Worm (Caenorhabditis elegans) whole organism, L2 larva: Measurements from ENCODE around the gene T03F6.10.
"Not testable (repeated sequence)": the region's sequence is repeated elsewhere in the genome, so short reads cannot be mapped to it uniquely, and the experiment has no call there.

Source experiments
- F13H6.1 ChIP-seq: sonication (generic microtip); optimal IDR thresholded peaks from 2 replicates; lab custom pipeline; 2016; ENCODE audit warnings: missing genetic modification characterization, missing compliant biosample characterization
- R02D3.7 ChIP-seq: fragments of 150-350 bp; optimal IDR thresholded peaks from 2 replicates; lab custom pipeline; 2014; ENCODE audit warnings: missing biosample characterization, missing genetic modification characterization
- Y55F3AM.14 ChIP-seq: fragments of 200-800 bp; sonication (Bioruptor generic); optimal IDR thresholded peaks from 2 replicates; lab custom pipeline; 2018; ENCODE audit warnings: mild to moderate bottlenecking, missing genetic modification characterization, missing compliant biosample characterization
- ZK546.5 ChIP-seq: sonication (generic microtip); optimal IDR thresholded peaks from 2 replicates; lab custom pipeline; 2017; ENCODE audit warnings: missing biosample characterization, missing genetic modification characterization
- blmp-1 ChIP-seq: sonication (generic microtip); optimal IDR thresholded peaks from 2 replicates; lab custom pipeline; 2017; ENCODE audit warnings: missing genetic modification characterization, mild to moderate bottlenecking, missing compliant biosample characterization, antibody characterized with exemption, moderate library complexity; ENCODE audit not compliant: insufficient read depth
- ceh-16 ChIP-seq: fragments of 150-350 bp; optimal IDR thresholded peaks from 2 replicates; lab custom pipeline; 2014; ENCODE audit warnings: missing biosample characterization, missing genetic modification characterization
- ceh-82 ChIP-seq: fragments of 150-350 bp; optimal IDR thresholded peaks from 2 replicates; lab custom pipeline; 2014; ENCODE audit warnings: missing biosample characterization, missing genetic modification characterization
- dmd-4 ChIP-seq: sonication (generic microtip); optimal IDR thresholded peaks from 2 replicates; lab custom pipeline; 2017; ENCODE audit warnings: missing biosample characterization, missing genetic modification characterization
- elt-3 ChIP-seq: sonication (generic microtip); optimal IDR thresholded peaks from 2 replicates; lab custom pipeline; 2017; ENCODE audit warnings: missing biosample characterization, missing genetic modification characterization
- fos-1 ChIP-seq: fragments of 150-350 bp; optimal IDR thresholded peaks from 2 replicates; lab custom pipeline; 2014; ENCODE audit warnings: missing biosample characterization, missing genetic modification characterization
- gmeb-1 ChIP-seq: fragments of 150-350 bp; optimal IDR thresholded peaks from 2 replicates; lab custom pipeline; 2014; ENCODE audit warnings: missing biosample characterization, missing genetic modification characterization
- lsy-2 ChIP-seq, 2 experiments: fragments of 150-350 bp in 1 of 2; sonication (generic microtip) in 1 of 2; optimal IDR thresholded peaks; 2 replicates each; lab custom pipeline; 2014 to 2017; ENCODE audit warnings: missing biosample characterization in 2 of 2, missing genetic modification characterization in 2 of 2
- mbf-1 ChIP-seq: sonication (generic microtip); optimal IDR thresholded peaks from 2 replicates; lab custom pipeline; 2017; ENCODE audit warnings: missing biosample characterization, missing genetic modification characterization
- mdl-1 ChIP-seq, 2 experiments: fragments of 150-350 bp in 1 of 2; sonication (generic microtip) in 1 of 2; optimal IDR thresholded peaks; 2 replicates each; lab custom pipeline; 2017; ENCODE audit warnings: missing biosample characterization in 2 of 2, missing genetic modification characterization in 2 of 2
- nhr-11 ChIP-seq: fragments of 150-350 bp; optimal IDR thresholded peaks from 2 replicates; lab custom pipeline; 2014; ENCODE audit warnings: missing biosample characterization, missing genetic modification characterization
- nhr-12 ChIP-seq: fragments of 150-350 bp; optimal IDR thresholded peaks from 2 replicates; lab custom pipeline; 2014; ENCODE audit warnings: missing biosample characterization, missing genetic modification characterization
- nhr-21 ChIP-seq: fragments of 150-350 bp; optimal IDR thresholded peaks from 2 replicates; lab custom pipeline; 2014; ENCODE audit warnings: missing biosample characterization, missing genetic modification characterization
- nhr-23 ChIP-seq: fragments of 150-350 bp; optimal IDR thresholded peaks from 2 replicates; lab custom pipeline; 2014; ENCODE audit warnings: missing biosample characterization, missing genetic modification reagents, missing genetic modification characterization
- nhr-237 ChIP-seq: fragments of 150-350 bp; optimal IDR thresholded peaks from 2 replicates; lab custom pipeline; 2014; ENCODE audit warnings: missing biosample characterization, missing genetic modification characterization
- nhr-25 ChIP-seq: fragments of 150-350 bp; sonication (generic microtip); optimal IDR thresholded peaks from 3 replicates; lab custom pipeline; 2014; ENCODE audit warnings: missing biosample characterization, missing genetic modification characterization
- nhr-6 ChIP-seq: fragments of 150-350 bp; optimal IDR thresholded peaks from 2 replicates; lab custom pipeline; 2014; ENCODE audit warnings: missing biosample characterization, missing genetic modification characterization
- nhr-77 ChIP-seq: fragments of 150-350 bp; optimal IDR thresholded peaks from 2 replicates; lab custom pipeline; 2014; ENCODE audit warnings: missing biosample characterization, missing genetic modification characterization
- peb-1 ChIP-seq: fragments of 150-350 bp; optimal IDR thresholded peaks from 2 replicates; lab custom pipeline; 2014; ENCODE audit warnings: missing biosample characterization, missing genetic modification characterization
- skn-1 ChIP-seq: sonication (generic microtip); optimal IDR thresholded peaks from 2 replicates; lab custom pipeline; 2017; ENCODE audit warnings: missing biosample characterization, missing genetic modification characterization
- sma-3 ChIP-seq: sonication (generic microtip); optimal IDR thresholded peaks from 2 replicates; lab custom pipeline; 2016; ENCODE audit warnings: missing genetic modification reagents, missing genetic modification characterization, missing compliant biosample characterization
- sma-9 ChIP-seq, 2 experiments: fragments of 150-350 bp in 1 of 2; sonication (generic microtip) in 1 of 2; optimal IDR thresholded peaks; 2 replicates each; lab custom pipeline; 2014 to 2016; ENCODE audit warnings: missing genetic modification characterization in 2 of 2, mild to moderate bottlenecking in 1 of 2, missing biosample characterization in 1 of 2, missing compliant biosample characterization in 1 of 2, missing genetic modification reagents in 1 of 2, moderate library complexity in 1 of 2
- snpc-4 ChIP-seq: fragments of 150-350 bp; optimal IDR thresholded peaks from 2 replicates; lab custom pipeline; 2014; ENCODE audit warnings: missing biosample characterization, missing genetic modification characterization
- unc-39 ChIP-seq: fragments of 150-350 bp; optimal IDR thresholded peaks from 2 replicates; lab custom pipeline; 2014; ENCODE audit warnings: missing biosample characterization, missing genetic modification characterization
- unc-55 ChIP-seq: fragments of 150-350 bp; sonication (generic microtip); optimal IDR thresholded peaks from 3 replicates; lab custom pipeline; 2014; ENCODE audit warnings: missing biosample characterization, missing genetic modification reagents, missing genetic modification characterization
- unc-62 ChIP-seq: fragments of 150-350 bp; optimal IDR thresholded peaks from 2 replicates; lab custom pipeline; 2014; ENCODE audit warnings: missing biosample characterization, missing genetic modification reagents, missing genetic modification characterization
- zag-1 ChIP-seq: fragments of 150-350 bp; optimal IDR thresholded peaks from 2 replicates; lab custom pipeline; 2014; ENCODE audit warnings: missing biosample characterization, missing genetic modification characterization
- ztf-1 ChIP-seq: fragments of 200-800 bp; sonication (Bioruptor generic); conservative IDR thresholded peaks from 2 replicates; pipeline ENCODE4 v1.3.6; 2022; ENCODE audit warnings: missing genetic modification characterization, missing compliant biosample characterization
- ztf-11 ChIP-seq: sonication (generic microtip); optimal IDR thresholded peaks from 2 replicates; lab custom pipeline; 2017; ENCODE audit warnings: missing biosample characterization, missing genetic modification characterization

T03F6.10 gene

ce11 chrIII:13402934-13403333 lies 24.8 kb upstream of the T03F6.10 start, which contains the start of gene mig-18:
Gene mig-18, plus strand, starts transcription at chrIII:13403234.
- TF ChIP-seq F13H6.1 (tag; lab: Kevin White, UChicago) (no peak), dmd-4 (tag; lab: Kevin White, UChicago) (no peak), sma-9 (GFP tag; optimal IDR thresholded peaks at IDR 0.05; lab: Kevin White, UChicago) (no peak), sma-9 (tag; optimal IDR thresholded peaks at IDR 0.05; lab: Kevin White, UChicago) (no peak), elt-3 (tag; lab: Kevin White, UChicago) (no peak), skn-1 (no peak), unc-62 (no peak), ztf-1 (GFP tag; lab: Robert Waterston, UW) (no peak), peb-1 (no peak), ceh-16 (tag; lab: Kevin White, UChicago) (no peak), sma-3 (GFP tag; lab: Kevin White, UChicago) (no peak), unc-55 (GFP tag; lab: Kevin White, UChicago) (no peak), Y55F3AM.14 (no peak), ztf-11 (tag; lab: Kevin White, UChicago) (no peak), mdl-1 (tag; optimal IDR thresholded peaks at IDR 0.05; lab: Kevin White, UChicago) (no peak), unc-39 (tag; lab: Kevin White, UChicago) (no peak), snpc-4 (tag; lab: Kevin White, UChicago) (no peak), nhr-77 (no peak), nhr-12 (no peak)

ce11 chrIII:13401673-13402258 lies 23.6 kb upstream of the T03F6.10 start, which contains the start of the genes srlf-9 and srlf-10:
Gene srlf-9, minus strand, starts transcription at chrIII:13401773.
Gene srlf-10, plus strand, starts transcription at chrIII:13402208.
- not testable (repeated sequence) for TF ChIP-seq nhr-237; blmp-1 (tag; lab: Kevin White, UChicago); nhr-25 (tag; lab: Kevin White, UChicago)

ce11 chrIII:13395262-13395661 lies 17.1 kb upstream of the T03F6.10 start, which contains the start of gene F11F1.1:
Gene F11F1.1, plus strand, starts transcription at chrIII:13395562.
- peak; percentile 31 for TF ChIP-seq fos-1
- no peak for TF ChIP-seq F13H6.1 (tag; lab: Kevin White, UChicago)

ce11 chrIII:13393647-13394046 lies 15.5 kb upstream of the T03F6.10 start, which contains the start of gene qdpr-1:
Gene qdpr-1, plus strand, starts transcription at chrIII:13393910.
- TF ChIP-seq blmp-1 (tag; lab: Kevin White, UChicago) (no peak), mbf-1 (tag; lab: Kevin White, UChicago) (no peak), unc-55 (GFP tag; lab: Kevin White, UChicago) (no peak), nhr-11 (no peak), ZK546.5 (tag; lab: Kevin White, UChicago) (no peak), lsy-2 (tag; optimal IDR thresholded peaks at IDR 0.05; lab: Kevin White, UChicago) (no peak), ceh-82 (tag; lab: Kevin White, UChicago) (no peak), ztf-1 (GFP tag; lab: Robert Waterston, UW) (no peak), gmeb-1 (tag; lab: Kevin White, UChicago) (no peak), peb-1 (no peak), zag-1 (tag; lab: Kevin White, UChicago) (no peak), ztf-11 (tag; lab: Kevin White, UChicago) (no peak), unc-62 (no peak), R02D3.7 (tag; lab: Kevin White, UChicago) (no peak), sma-3 (GFP tag; lab: Kevin White, UChicago) (no peak), nhr-23 (no peak), nhr-12 (no peak), fos-1 (no peak), nhr-6 (tag; lab: Kevin White, UChicago) (no peak)

DNA sequence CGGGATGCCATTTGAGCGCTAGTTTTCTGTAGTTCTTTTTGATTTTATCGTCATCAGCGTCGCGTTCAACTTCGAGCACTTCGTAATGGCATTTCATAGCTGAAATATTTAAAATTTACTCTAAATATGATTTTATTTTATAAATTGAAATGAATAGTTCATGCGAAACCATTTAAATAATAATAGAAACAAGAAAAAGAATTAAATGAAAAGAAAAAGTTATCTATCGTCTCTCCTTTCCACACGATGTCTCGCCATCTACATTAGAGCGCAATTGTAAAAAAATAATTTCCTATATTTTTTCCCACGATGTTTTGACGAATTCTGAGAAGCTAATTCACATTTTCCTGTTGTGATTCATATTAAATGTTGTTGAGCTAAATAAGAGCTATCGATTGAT lies 15.1 kb upstream of the T03F6.10 start, which contains the start of gene dnj-17:
Gene dnj-17 (minus strand): TSS at position 101 of the 400 bp plus-strand sequence.
- no peak for TF ChIP-seq nhr-25 (tag; lab: Kevin White, UChicago)
- no peak for TF ChIP-seq nhr-21
- TF ChIP-seq lsy-2 (tag; optimal IDR thresholded peaks at IDR 0.05; lab: Kevin White, UChicago), result no peak
